Worm (Caenorhabditis elegans): ENCODE results near the gene seb-3.

ce11 chrX:15010941-15011340 lies 15.2 kb upstream of the seb-3 start:
- no peak for TF ChIP-seq pqm-1 (tag; optimal IDR thresholded peaks at IDR 0.05)
- no peak for TF ChIP-seq C34B4.2 (tag; optimal IDR thresholded peaks at IDR 0.05)
- no peak for TF ChIP-seq dpl-1 (GFP tag; optimal IDR thresholded peaks at IDR 0.05)
- no peak for TF ChIP-seq vab-15 (tag; optimal IDR thresholded peaks at IDR 0.05)
